Fruit fly (Drosophila melanogaster) whole organism: ENCODE results near the gene Vha26.

Experiments
- CG8478 ChIP-seq: fragments of >200 bp; optimal IDR thresholded peaks from 2 replicates; lab custom pipeline; 2018; ENCODE audit warnings: inconsistent platforms
- Dll ChIP-seq: fragments of >200 bp; optimal IDR thresholded peaks from 2 replicates; lab custom pipeline; 2017
- pan ChIP-seq: fragments of >200 bp; optimal IDR thresholded peaks from 2 replicates; lab custom pipeline; 2017

DNA sequence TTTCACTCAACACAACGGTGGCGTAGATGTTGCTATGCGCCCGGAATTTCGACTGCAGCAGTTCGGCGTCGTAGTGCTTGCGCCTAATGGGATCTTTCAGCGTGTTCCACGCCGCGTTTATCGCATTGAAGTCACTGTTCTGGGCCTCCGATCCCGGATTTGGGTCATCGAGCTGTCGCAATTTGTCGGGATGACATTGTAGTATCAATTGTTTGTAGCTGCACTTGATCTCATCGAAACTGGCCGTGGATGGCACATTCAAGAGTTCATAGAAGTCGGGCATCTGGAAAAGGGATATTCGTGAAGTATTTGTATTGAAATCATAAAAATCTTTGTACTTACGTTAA, 30.8 kb downstream of the Vha26 start:
- TF ChIP-seq Dll (lab: Kevin White, UChicago) (no peak), CG8478 (lab: Kevin White, UChicago) (no peak), pan (lab: Kevin White, UChicago) (no peak)
